Worm (Caenorhabditis elegans) whole organism, L2 larva: ENCODE measurements around the gene srbc-5.

Experiments
- F13H6.1 ChIP-seq: sonication (generic microtip); optimal IDR thresholded peaks from 2 replicates; lab custom pipeline; 2016; ENCODE audit warnings: missing genetic modification characterization, missing compliant biosample characterization
- aly-2 ChIP-seq: fragments of 150-350 bp; optimal IDR thresholded peaks from 2 replicates; lab custom pipeline; 2014; ENCODE audit warnings: missing biosample characterization, missing genetic modification characterization
- blmp-1 ChIP-seq: sonication (generic microtip); optimal IDR thresholded peaks from 2 replicates; lab custom pipeline; 2017; ENCODE audit warnings: missing genetic modification characterization, mild to moderate bottlenecking, missing compliant biosample characterization, antibody characterized with exemption, moderate library complexity; ENCODE audit not compliant: insufficient read depth
- lin-13 ChIP-seq: fragments of 150-350 bp; optimal IDR thresholded peaks from 2 replicates; lab custom pipeline; 2014; ENCODE audit warnings: missing biosample characterization, missing genetic modification reagents, missing genetic modification characterization
- skn-1 ChIP-seq: sonication (generic microtip); optimal IDR thresholded peaks from 2 replicates; lab custom pipeline; 2017; ENCODE audit warnings: missing biosample characterization, missing genetic modification characterization
- snpc-4 ChIP-seq: fragments of 150-350 bp; optimal IDR thresholded peaks from 2 replicates; lab custom pipeline; 2014; ENCODE audit warnings: missing biosample characterization, missing genetic modification characterization
- unc-39 ChIP-seq: fragments of 150-350 bp; optimal IDR thresholded peaks from 2 replicates; lab custom pipeline; 2014; ENCODE audit warnings: missing biosample characterization, missing genetic modification characterization
- unc-62 ChIP-seq: fragments of 150-350 bp; optimal IDR thresholded peaks from 2 replicates; lab custom pipeline; 2014; ENCODE audit warnings: missing biosample characterization, missing genetic modification reagents, missing genetic modification characterization
- ztf-4 ChIP-seq: fragments of 150-350 bp; optimal IDR thresholded peaks from 2 replicates; lab custom pipeline; 2014; ENCODE audit warnings: missing biosample characterization, missing genetic modification characterization

- no peak for TF ChIP-seq skn-1 (tag; lab: Kevin White, UChicago)
- no peak for TF ChIP-seq ztf-4
- no peak for TF ChIP-seq F13H6.1 (tag; lab: Kevin White, UChicago)
- no peak for TF ChIP-seq blmp-1 (tag; lab: Kevin White, UChicago)
- no peak for TF ChIP-seq unc-62 (GFP tag; lab: Kevin White, UChicago)
- TF ChIP-seq lin-13 (GFP tag; lab: Kevin White, UChicago), result no peak
- no peak for TF ChIP-seq snpc-4 (tag; lab: Kevin White, UChicago)
- TF ChIP-seq unc-39 (tag; lab: Kevin White, UChicago), result no peak
- TF ChIP-seq aly-2 (tag; lab: Kevin White, UChicago), result no peak
Observed at ce11 chrV:3284629-3285028, 24.5 kb downstream of the srbc-5 start, which contains the start of gene F35F10.5.
